Worm (Caenorhabditis elegans) whole organism, young adult: ENCODE results near the gene ZK1073.1.

Experiments used
- F33H1.4 ChIP-seq: fragments of 200-800 bp; sonication (Bioruptor generic); IDR thresholded peaks from 2 replicates; pipeline ENCODE4 v1.3.6; 2022; ENCODE audit warnings: missing genetic modification reagents, missing genetic modification characterization, missing compliant biosample characterization
- ccch-3 ChIP-seq: fragments of 200-800 bp; sonication (Bioruptor generic); optimal IDR thresholded peaks from 2 replicates; lab custom pipeline; 2018; ENCODE audit warnings: mild to moderate bottlenecking, missing genetic modification characterization, missing compliant biosample characterization

ce11 chrX:16153744-16154143 is 25.1 kb upstream of the ZK1073.1 start:
- TF ChIP-seq ccch-3 (GFP tag; lab: Kevin White, UChicago) (no peak), F33H1.4 (no peak)
